Worm (Caenorhabditis elegans) whole organism, L1 larva: ENCODE results near the gene rpl-36.A.

ENCODE experiments used
- C04F5.9 ChIP-seq: sonication (generic microtip); optimal IDR thresholded peaks from 2 replicates; lab custom pipeline; 2016; ENCODE audit warnings: missing genetic modification characterization, missing compliant biosample characterization
- alr-1 ChIP-seq: fragments of 200-800 bp; sonication (Bioruptor generic); optimal IDR thresholded peaks from 2 replicates; lab custom pipeline; 2018; ENCODE audit warnings: borderline replicate concordance, mild to moderate bottlenecking, missing genetic modification characterization, missing compliant biosample characterization
- ama-1 ChIP-seq: fragments of 150-350 bp; optimal IDR thresholded peaks from 2 replicates; lab custom pipeline; 2014
- ceh-63 ChIP-seq: fragments of 200-800 bp; sonication (Bioruptor generic); optimal IDR thresholded peaks from 2 replicates; lab custom pipeline; 2018; ENCODE audit warnings: mild to moderate bottlenecking, missing genetic modification characterization, missing compliant biosample characterization
- ceh-8 ChIP-seq: fragments of 200-800 bp; sonication (Bioruptor generic); optimal IDR thresholded peaks from 2 replicates; lab custom pipeline; 2018; ENCODE audit warnings: mild to moderate bottlenecking, missing genetic modification characterization, moderate library complexity, missing compliant biosample characterization
- ceh-82 ChIP-seq, 3 experiments: fragments of 150-350 bp in 1 of 3; sonication (generic microtip) in 2 of 3; optimal IDR thresholded peaks; 2 replicates each; lab custom pipeline; 2014 to 2017; ENCODE audit warnings: missing biosample characterization in 3 of 3, missing genetic modification characterization in 3 of 3
- ceh-88 ChIP-seq: fragments of 200-800 bp; sonication (Bioruptor generic); IDR thresholded peaks from 2 replicates; pipeline ENCODE4 v1.3.6; 2022; ENCODE audit warnings: missing genetic modification characterization, missing compliant biosample characterization
- dsc-1 ChIP-seq: sonication (generic microtip); optimal IDR thresholded peaks from 2 replicates; lab custom pipeline; 2016; ENCODE audit warnings: mild to moderate bottlenecking, missing genetic modification characterization, missing compliant biosample characterization
- efl-1 ChIP-seq, 4 experiments: fragments of 150-350 bp; optimal IDR thresholded peaks in 3 of 4; peaks in 1 of 4; 1 replicate in 1 of 4; 2 replicates in 3 of 4; lab custom pipeline; 2014; ENCODE audit warnings: missing biosample characterization in 2 of 4, missing genetic modification characterization in 2 of 4, missing genetic modification reagents in 2 of 4
- elt-2 ChIP-seq: sonication (generic microtip); optimal IDR thresholded peaks from 2 replicates; lab custom pipeline; 2016; ENCODE audit warnings: missing genetic modification characterization, mild to moderate bottlenecking, inconsistent platforms, missing compliant biosample characterization, missing genetic modification reagents
- ets-5 ChIP-seq: fragments of 200-800 bp; sonication (Bioruptor generic); IDR thresholded peaks from 2 replicates; pipeline ENCODE4 v1.3.6; 2022; ENCODE audit warnings: missing genetic modification characterization, missing compliant biosample characterization
- fkh-8 ChIP-seq: sonication (generic microtip); optimal IDR thresholded peaks from 2 replicates; lab custom pipeline; 2016; ENCODE audit warnings: mild to moderate bottlenecking, missing genetic modification characterization, missing compliant biosample characterization
- fos-1 ChIP-seq: fragments of 150-350 bp; optimal IDR thresholded peaks from 2 replicates; lab custom pipeline; 2014; ENCODE audit warnings: missing biosample characterization, missing genetic modification characterization
- hlh-17 ChIP-seq: fragments of 200-800 bp; sonication (Bioruptor generic); optimal IDR thresholded peaks from 2 replicates; lab custom pipeline; 2018; ENCODE audit warnings: missing genetic modification characterization, mild to moderate bottlenecking, missing compliant biosample characterization, moderate library complexity, borderline replicate concordance
- jun-1 ChIP-seq: fragments of 150-350 bp; optimal IDR thresholded peaks from 2 replicates; lab custom pipeline; 2014; ENCODE audit warnings: missing biosample characterization, missing genetic modification reagents, missing genetic modification characterization
- lin-14 ChIP-seq: fragments of 200-800 bp; sonication (Bioruptor generic); optimal IDR thresholded peaks from 2 replicates; lab custom pipeline; 2018; ENCODE audit warnings: mild to moderate bottlenecking, missing genetic modification characterization, moderate library complexity, missing compliant biosample characterization
- lin-15B ChIP-seq: fragments of 150-350 bp; sonication (generic microtip); optimal IDR thresholded peaks from 3 replicates; lab custom pipeline; 2014; ENCODE audit warnings: missing biosample characterization, missing genetic modification characterization
- lin-35 ChIP-seq, 2 experiments: fragments of 150-350 bp; optimal IDR thresholded peaks; 2 replicates each; lab custom pipeline; 2014; ENCODE audit warnings: missing biosample characterization in 2 of 2, missing genetic modification characterization in 2 of 2, missing genetic modification reagents in 2 of 2
- lsy-2 ChIP-seq, 2 experiments: fragments of 150-350 bp; optimal IDR thresholded peaks; 2 replicates each; lab custom pipeline; 2014; ENCODE audit warnings: missing biosample characterization in 2 of 2, missing genetic modification characterization in 2 of 2
- mab-9 ChIP-seq: fragments of 200-800 bp; sonication (Bioruptor generic); IDR thresholded peaks from 2 replicates; pipeline ENCODE4 v1.3.6; 2022; ENCODE audit warnings: missing genetic modification reagents, missing genetic modification characterization, missing compliant biosample characterization
- mdl-1 ChIP-seq, 2 experiments: fragments of 150-350 bp; optimal IDR thresholded peaks; 2 replicates each; lab custom pipeline; 2014 to 2017; ENCODE audit warnings: missing biosample characterization in 2 of 2, missing genetic modification characterization in 2 of 2, inconsistent platforms in 1 of 2
- mef-2 ChIP-seq: fragments of 150-350 bp; optimal IDR thresholded peaks from 2 replicates; lab custom pipeline; 2014; ENCODE audit warnings: missing biosample characterization, missing genetic modification characterization
- nhr-11 ChIP-seq: fragments of 150-350 bp; optimal IDR thresholded peaks from 2 replicates; lab custom pipeline; 2014; ENCODE audit warnings: missing biosample characterization, missing genetic modification characterization
- nhr-20 ChIP-seq: sonication (generic microtip); optimal IDR thresholded peaks from 2 replicates; lab custom pipeline; 2016; ENCODE audit warnings: mild to moderate bottlenecking, missing genetic modification characterization, missing compliant biosample characterization
- nhr-76 ChIP-seq: sonication (generic microtip); optimal IDR thresholded peaks from 2 replicates; lab custom pipeline; 2017; ENCODE audit warnings: missing biosample characterization, missing genetic modification characterization
- nhr-77 ChIP-seq: fragments of 150-350 bp; optimal IDR thresholded peaks from 2 replicates; lab custom pipeline; 2014; ENCODE audit warnings: missing biosample characterization, missing genetic modification characterization
- nhr-84 ChIP-seq: sonication (generic microtip); optimal IDR thresholded peaks from 2 replicates; lab custom pipeline; 2017; ENCODE audit warnings: missing biosample characterization, missing genetic modification characterization
- nhr-90 ChIP-seq: sonication (generic microtip); optimal IDR thresholded peaks from 2 replicates; lab custom pipeline; 2016; ENCODE audit warnings: mild to moderate bottlenecking, missing genetic modification characterization, missing compliant biosample characterization; ENCODE audit not compliant: poor library complexity
- pag-3 ChIP-seq: sonication (generic microtip); optimal IDR thresholded peaks from 2 replicates; lab custom pipeline; 2017; ENCODE audit warnings: missing genetic modification characterization, mild to moderate bottlenecking, missing compliant biosample characterization, antibody characterized with exemption, borderline replicate concordance; ENCODE audit not compliant: insufficient read depth
- pax-3 ChIP-seq: fragments of 200-800 bp; sonication (Bioruptor generic); optimal IDR thresholded peaks from 2 replicates; lab custom pipeline; 2018; ENCODE audit warnings: mild to moderate bottlenecking, missing genetic modification characterization, moderate library complexity, missing compliant biosample characterization
- pqm-1 ChIP-seq: sonication (generic microtip); optimal IDR thresholded peaks from 3 replicates; lab custom pipeline; 2017; ENCODE audit warnings: missing biosample characterization, missing genetic modification characterization
- rnt-1 ChIP-seq: sonication (generic microtip); optimal IDR thresholded peaks from 2 replicates; lab custom pipeline; 2016; ENCODE audit warnings: mild to moderate bottlenecking, missing genetic modification characterization, moderate library complexity, missing compliant biosample characterization
- snpc-4 ChIP-seq: fragments of 150-350 bp; optimal IDR thresholded peaks from 2 replicates; lab custom pipeline; 2014; ENCODE audit warnings: missing biosample characterization, missing genetic modification characterization
- sox-4 ChIP-seq: sonication (generic microtip); optimal IDR thresholded peaks from 2 replicates; lab custom pipeline; 2016; ENCODE audit warnings: missing genetic modification characterization, missing compliant biosample characterization
- sup-37 ChIP-seq: fragments of 200-800 bp; sonication (Bioruptor generic); optimal IDR thresholded peaks from 2 replicates; lab custom pipeline; 2018; ENCODE audit warnings: mild to moderate bottlenecking, missing genetic modification characterization, missing compliant biosample characterization
- unc-30 ChIP-seq: sonication (generic microtip); optimal IDR thresholded peaks from 2 replicates; lab custom pipeline; 2017; ENCODE audit warnings: missing biosample characterization, missing genetic modification characterization
- vab-15 ChIP-seq: sonication (generic microtip); optimal IDR thresholded peaks from 2 replicates; lab custom pipeline; 2017; ENCODE audit warnings: missing genotype, mild to moderate bottlenecking, missing genetic modification characterization, missing compliant biosample characterization
- ztf-11 ChIP-seq, 2 experiments: sonication (generic microtip); optimal IDR thresholded peaks; 2 replicates each; lab custom pipeline; 2016 to 2017; ENCODE audit warnings: missing genetic modification characterization in 2 of 2, missing biosample characterization in 1 of 2, missing compliant biosample characterization in 1 of 2
- ztf-4 ChIP-seq: fragments of 150-350 bp; optimal IDR thresholded peaks from 2 replicates; lab custom pipeline; 2014; ENCODE audit warnings: missing biosample characterization, missing genetic modification characterization

Gene rpl-36.A

DNA sequence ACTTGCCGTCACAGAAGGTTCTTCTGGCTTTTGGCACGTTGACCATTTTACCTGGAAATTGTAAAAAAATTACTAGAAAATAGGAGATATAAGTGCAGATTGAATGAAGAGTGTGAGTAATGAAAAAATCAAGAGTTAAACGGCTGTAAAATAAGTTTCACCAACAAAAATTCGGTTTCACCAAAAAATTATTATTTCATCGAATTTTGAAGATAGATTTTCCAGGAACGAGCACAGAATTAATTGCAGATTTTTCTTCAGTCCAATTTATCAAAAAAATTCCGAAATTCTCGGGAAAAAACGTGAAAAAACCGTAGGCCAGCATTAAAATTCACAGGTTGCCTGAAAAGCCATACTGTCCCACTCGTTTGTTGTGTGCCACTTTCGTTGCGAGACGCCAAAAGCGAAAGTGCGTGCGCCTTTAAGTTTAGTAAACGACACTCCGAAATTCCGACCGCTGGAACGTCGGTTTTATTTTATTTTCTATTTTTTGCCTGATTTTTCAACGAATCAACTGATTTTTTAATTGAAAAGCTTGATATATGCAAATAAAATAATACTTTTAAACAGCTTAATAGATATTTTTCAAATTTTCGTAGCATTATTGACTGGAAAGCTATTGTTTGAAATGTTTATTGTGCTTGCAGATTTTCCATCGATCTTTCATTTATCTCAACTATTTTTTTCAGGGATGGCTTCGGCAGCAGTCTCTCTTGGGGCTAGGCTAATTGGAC is at the start of gene rpl-36.A, which contains the start of gene nuo-1 (continued):
- TF ChIP-seq alr-1 (no peak), ceh-63 (GFP tag; lab: Kevin White, UChicago) (no peak), nhr-76 (no peak), mef-2 (tag; lab: Kevin White, UChicago) (peak; percentile 15), efl-1 (optimal IDR thresholded peaks at IDR 0.05; lab: Kevin White, UChicago) (peak; percentile 88 to 91), efl-1 (GFP tag; optimal IDR thresholded peaks at IDR 0.05 in 1 of 2; lab: Kevin White, UChicago) (peak; percentile 82 to 98), nhr-20 (tag; lab: Kevin White, UChicago) (peak; percentile 85), nhr-77 (tag; lab: Kevin White, UChicago) (peak; percentile 76), ceh-8 (no peak), pqm-1 (tag; lab: Kevin White, UChicago) (no peak), sup-37 (no peak), ets-5 (GFP tag; lab: Robert Waterston, UW) (no peak), ceh-82 (tag; optimal IDR thresholded peaks at IDR 0.05; lab: Kevin White, UChicago) (peak; percentile 58 to 92 (median 76)), nhr-11 (tag; lab: Kevin White, UChicago) (peak; percentile 4), C04F5.9 (tag; lab: Kevin White, UChicago) (peak; percentile 38), nhr-90 (tag; lab: Kevin White, UChicago) (peak; percentile 54), elt-2 (no peak), ztf-11 (tag; optimal IDR thresholded peaks at IDR 0.05; lab: Kevin White, UChicago) (peak in 1 of 2 experiments; percentile 25), ztf-4 (tag; lab: Kevin White, UChicago) (peak; percentile 3), jun-1 (tag; lab: Kevin White, UChicago) (peak; percentile 69), unc-30 (tag; lab: Kevin White, UChicago) (no peak), lsy-2 (tag; optimal IDR thresholded peaks at IDR 0.05; lab: Kevin White, UChicago) (peak; percentile 98 to 99), hlh-17 (GFP tag; lab: Kevin White, UChicago) (no peak), nhr-84 (tag; lab: Kevin White, UChicago) (no peak), ceh-88 (GFP tag; lab: Robert Waterston, UW) (no peak), mab-9 (GFP tag; lab: Robert Waterston, UW) (no peak), pag-3 (no peak), sox-4 (no peak), vab-15 (tag; lab: Kevin White, UChicago) (peak; percentile 29), dsc-1 (tag; lab: Kevin White, UChicago) (peak; percentile 55), lin-35 (GFP tag; optimal IDR thresholded peaks at IDR 0.05; lab: Kevin White, UChicago) (peak; percentile 88 to 93), rnt-1 (peak; percentile 84), lin-15B (peak; percentile 85)
- TF ChIP-seq, all 84 proteins: peak for 48

DNA sequence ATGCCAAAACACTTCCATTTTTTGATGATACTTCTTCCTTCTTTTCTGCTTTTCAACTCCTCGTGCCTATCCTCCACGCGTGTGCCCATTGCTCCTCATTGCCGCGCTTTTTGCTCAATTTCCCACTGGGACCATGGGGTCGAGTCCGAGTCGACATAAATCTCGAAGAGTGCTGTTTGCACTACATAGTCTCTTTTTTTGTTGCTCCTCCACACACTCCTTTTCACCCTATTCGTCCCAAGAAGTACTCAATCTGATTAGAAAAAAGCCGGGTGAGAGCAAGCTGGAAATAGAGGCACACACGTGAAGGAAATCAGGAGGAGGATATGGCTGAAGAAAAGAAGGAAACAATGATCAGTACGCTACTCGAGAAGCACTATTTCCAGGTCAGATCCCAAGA is 45.6 kb upstream of the rpl-36.A start, which contains the start of gene arrd-6:
Gene arrd-6, plus strand, starts transcription at position 169 of the 400 bp plus-strand sequence.
- TF ChIP-seq ama-1 (lab: Kevin White, UChicago) (no peak), nhr-77 (tag; lab: Kevin White, UChicago) (no peak), pax-3 (no peak), fkh-8 (no peak), lin-14 (GFP tag; lab: Kevin White, UChicago) (peak; percentile 64)

DNA sequence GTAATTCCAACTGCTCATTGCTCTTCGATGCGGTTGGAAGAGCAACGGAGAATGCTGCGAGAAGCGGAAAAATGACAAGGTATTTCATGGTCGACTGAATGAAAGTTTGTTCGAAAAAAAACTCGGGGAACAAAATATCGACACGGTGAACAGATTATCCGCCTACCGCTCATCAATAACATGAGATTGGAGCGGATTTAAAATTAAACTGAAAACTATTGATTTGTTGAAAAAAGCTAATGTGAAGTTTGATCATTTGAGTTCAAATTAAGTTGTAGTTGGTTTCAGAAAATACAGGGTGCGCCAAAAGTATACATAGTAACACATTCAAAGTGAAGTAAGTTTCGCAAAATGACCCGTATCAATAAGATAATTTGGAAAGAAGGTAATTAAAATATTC is 43.1 kb upstream of the rpl-36.A start, which contains the start of gene F40F8.4:
Gene F40F8.4, minus strand, starts transcription at position 101 of the 400 bp plus-strand sequence.
- TF ChIP-seq ceh-88 (GFP tag; lab: Robert Waterston, UW) = no peak
- TF ChIP-seq mdl-1 (tag; optimal IDR thresholded peaks at IDR 0.05; lab: Kevin White, UChicago) = no peak
- no peak for TF ChIP-seq nhr-76
- TF ChIP-seq fos-1 (tag; lab: Kevin White, UChicago) = no peak
- TF ChIP-seq snpc-4 (tag; lab: Kevin White, UChicago) = no peak
- TF ChIP-seq nhr-84 (tag; lab: Kevin White, UChicago) = no peak
- TF ChIP-seq, all 84 proteins: peak for 0
